Worm (Caenorhabditis elegans) whole organism, L1 larva: ENCODE measurements around the gene sra-10.

ENCODE experiments used
- C04F5.9 ChIP-seq: sonication (generic microtip); optimal IDR thresholded peaks from 2 replicates; lab custom pipeline; 2016; ENCODE audit warnings: missing genetic modification characterization, missing compliant biosample characterization
- C16A3.4 ChIP-seq: fragments of 150-350 bp; optimal IDR thresholded peaks from 2 replicates; lab custom pipeline; 2014; ENCODE audit warnings: missing biosample characterization, missing genetic modification characterization
- C34B4.2 ChIP-seq: sonication (generic microtip); optimal IDR thresholded peaks from 2 replicates; lab custom pipeline; 2017; ENCODE audit warnings: mild to moderate bottlenecking, missing genetic modification characterization, missing compliant biosample characterization
- F16B12.6 ChIP-seq: fragments of 150-350 bp; optimal IDR thresholded peaks from 2 replicates; lab custom pipeline; 2014; ENCODE audit warnings: missing biosample characterization, missing genetic modification characterization
- aha-1 ChIP-seq: fragments of 150-350 bp; optimal IDR thresholded peaks from 2 replicates; lab custom pipeline; 2014; ENCODE audit warnings: missing biosample characterization, missing genetic modification characterization
- alr-1 ChIP-seq: fragments of 200-800 bp; sonication (Bioruptor generic); optimal IDR thresholded peaks from 2 replicates; lab custom pipeline; 2018; ENCODE audit warnings: borderline replicate concordance, mild to moderate bottlenecking, missing genetic modification characterization, missing compliant biosample characterization
- aly-2 ChIP-seq: fragments of 150-350 bp; optimal IDR thresholded peaks from 2 replicates; lab custom pipeline; 2014; ENCODE audit warnings: missing biosample characterization, missing genetic modification characterization
- ama-1 ChIP-seq: fragments of 150-350 bp; optimal IDR thresholded peaks from 2 replicates; lab custom pipeline; 2014
- blmp-1 ChIP-seq: fragments of 150-350 bp; optimal IDR thresholded peaks from 2 replicates; lab custom pipeline; 2014; ENCODE audit warnings: missing biosample characterization, missing genetic modification characterization
- ceh-8 ChIP-seq: fragments of 200-800 bp; sonication (Bioruptor generic); optimal IDR thresholded peaks from 2 replicates; lab custom pipeline; 2018; ENCODE audit warnings: mild to moderate bottlenecking, missing genetic modification characterization, moderate library complexity, missing compliant biosample characterization
- ceh-82 ChIP-seq, 3 experiments: fragments of 150-350 bp in 1 of 3; sonication (generic microtip) in 2 of 3; optimal IDR thresholded peaks; 2 replicates each; lab custom pipeline; 2014 to 2017; ENCODE audit warnings: missing biosample characterization in 3 of 3, missing genetic modification characterization in 3 of 3
- ceh-90 ChIP-seq: sonication (generic microtip); optimal IDR thresholded peaks from 2 replicates; lab custom pipeline; 2016; ENCODE audit warnings: missing genetic modification characterization, missing compliant biosample characterization
- dpl-1 ChIP-seq, 3 experiments: fragments of 150-350 bp in 2 of 3; sonication (generic microtip) in 1 of 3; optimal IDR thresholded peaks; 2 replicates each; lab custom pipeline; 2014 to 2017; ENCODE audit warnings: missing biosample characterization in 3 of 3, missing genetic modification characterization in 3 of 3, missing genetic modification reagents in 3 of 3
- dsc-1 ChIP-seq: sonication (generic microtip); optimal IDR thresholded peaks from 2 replicates; lab custom pipeline; 2016; ENCODE audit warnings: mild to moderate bottlenecking, missing genetic modification characterization, missing compliant biosample characterization
- efl-1 ChIP-seq, 4 experiments: fragments of 150-350 bp; optimal IDR thresholded peaks in 3 of 4; peaks in 1 of 4; 1 replicate in 1 of 4; 2 replicates in 3 of 4; lab custom pipeline; 2014; ENCODE audit warnings: missing biosample characterization in 2 of 4, missing genetic modification characterization in 2 of 4, missing genetic modification reagents in 2 of 4
- egl-27 ChIP-seq, 2 experiments: fragments of 150-350 bp in 1 of 2; sonication (generic microtip); optimal IDR thresholded peaks; 3 replicates each; lab custom pipeline; 2017 to 2018; ENCODE audit warnings: missing biosample characterization in 2 of 2, missing genetic modification characterization in 2 of 2, missing genetic modification reagents in 2 of 2
- elt-2 ChIP-seq: sonication (generic microtip); optimal IDR thresholded peaks from 2 replicates; lab custom pipeline; 2016; ENCODE audit warnings: missing genetic modification characterization, mild to moderate bottlenecking, inconsistent platforms, missing compliant biosample characterization, missing genetic modification reagents
- elt-3 ChIP-seq, 6 experiments: fragments of 150-350 bp in 1 of 6; sonication (generic microtip); optimal IDR thresholded peaks; 2 replicates each; lab custom pipeline; 2017 to 2018; ENCODE audit warnings: missing biosample characterization in 6 of 6, missing genetic modification characterization in 6 of 6, inconsistent platforms in 1 of 6
- ets-5 ChIP-seq: fragments of 200-800 bp; sonication (Bioruptor generic); IDR thresholded peaks from 2 replicates; pipeline ENCODE4 v1.3.6; 2022; ENCODE audit warnings: missing genetic modification characterization, missing compliant biosample characterization
- fkh-4 ChIP-seq: sonication (generic microtip); optimal IDR thresholded peaks from 2 replicates; lab custom pipeline; 2016; ENCODE audit warnings: missing compliant biosample characterization, missing genetic modification characterization, borderline replicate concordance
- fkh-8 ChIP-seq: sonication (generic microtip); optimal IDR thresholded peaks from 2 replicates; lab custom pipeline; 2016; ENCODE audit warnings: mild to moderate bottlenecking, missing genetic modification characterization, missing compliant biosample characterization
- fos-1 ChIP-seq: fragments of 150-350 bp; optimal IDR thresholded peaks from 2 replicates; lab custom pipeline; 2014; ENCODE audit warnings: missing biosample characterization, missing genetic modification characterization
- hlh-17 ChIP-seq: fragments of 200-800 bp; sonication (Bioruptor generic); optimal IDR thresholded peaks from 2 replicates; lab custom pipeline; 2018; ENCODE audit warnings: missing genetic modification characterization, mild to moderate bottlenecking, missing compliant biosample characterization, moderate library complexity, borderline replicate concordance
- irx-1 ChIP-seq: sonication (generic microtip); optimal IDR thresholded peaks from 2 replicates; lab custom pipeline; 2016; ENCODE audit warnings: missing genetic modification characterization, missing compliant biosample characterization
- jun-1 ChIP-seq: fragments of 150-350 bp; optimal IDR thresholded peaks from 2 replicates; lab custom pipeline; 2014; ENCODE audit warnings: missing biosample characterization, missing genetic modification reagents, missing genetic modification characterization
- lin-13 ChIP-seq: fragments of 150-350 bp; optimal IDR thresholded peaks from 2 replicates; lab custom pipeline; 2014; ENCODE audit warnings: missing biosample characterization, missing genetic modification reagents, missing genetic modification characterization
- lin-14 ChIP-seq: fragments of 200-800 bp; sonication (Bioruptor generic); optimal IDR thresholded peaks from 2 replicates; lab custom pipeline; 2018; ENCODE audit warnings: mild to moderate bottlenecking, missing genetic modification characterization, moderate library complexity, missing compliant biosample characterization
- lin-15B ChIP-seq: fragments of 150-350 bp; sonication (generic microtip); optimal IDR thresholded peaks from 3 replicates; lab custom pipeline; 2014; ENCODE audit warnings: missing biosample characterization, missing genetic modification characterization
- lin-35 ChIP-seq, 2 experiments: fragments of 150-350 bp; optimal IDR thresholded peaks; 2 replicates each; lab custom pipeline; 2014; ENCODE audit warnings: missing biosample characterization in 2 of 2, missing genetic modification characterization in 2 of 2, missing genetic modification reagents in 2 of 2
- lin-39 ChIP-seq: fragments of 150-350 bp; optimal IDR thresholded peaks from 2 replicates; lab custom pipeline; 2014; ENCODE audit warnings: missing biosample characterization, missing genetic modification reagents, missing genetic modification characterization
- mab-9 ChIP-seq: fragments of 200-800 bp; sonication (Bioruptor generic); IDR thresholded peaks from 2 replicates; pipeline ENCODE4 v1.3.6; 2022; ENCODE audit warnings: missing genetic modification reagents, missing genetic modification characterization, missing compliant biosample characterization
- mef-2 ChIP-seq: fragments of 150-350 bp; optimal IDR thresholded peaks from 2 replicates; lab custom pipeline; 2014; ENCODE audit warnings: missing biosample characterization, missing genetic modification characterization
- nhr-11 ChIP-seq: fragments of 150-350 bp; optimal IDR thresholded peaks from 2 replicates; lab custom pipeline; 2014; ENCODE audit warnings: missing biosample characterization, missing genetic modification characterization
- nhr-76 ChIP-seq: sonication (generic microtip); optimal IDR thresholded peaks from 2 replicates; lab custom pipeline; 2017; ENCODE audit warnings: missing biosample characterization, missing genetic modification characterization
- nhr-85 ChIP-seq: sonication (generic microtip); peaks from one replicate; lab custom pipeline; 2016; ENCODE audit warnings: missing genetic modification characterization, inconsistent platforms, missing compliant biosample characterization
- nhr-90 ChIP-seq: sonication (generic microtip); optimal IDR thresholded peaks from 2 replicates; lab custom pipeline; 2016; ENCODE audit warnings: mild to moderate bottlenecking, missing genetic modification characterization, missing compliant biosample characterization; ENCODE audit not compliant: poor library complexity
- pag-3 ChIP-seq: sonication (generic microtip); optimal IDR thresholded peaks from 2 replicates; lab custom pipeline; 2017; ENCODE audit warnings: missing genetic modification characterization, mild to moderate bottlenecking, missing compliant biosample characterization, antibody characterized with exemption, borderline replicate concordance; ENCODE audit not compliant: insufficient read depth
- pqm-1 ChIP-seq: sonication (generic microtip); optimal IDR thresholded peaks from 3 replicates; lab custom pipeline; 2017; ENCODE audit warnings: missing biosample characterization, missing genetic modification characterization
- skn-1 ChIP-seq: fragments of 150-350 bp; optimal IDR thresholded peaks from 2 replicates; lab custom pipeline; 2014; ENCODE audit warnings: missing biosample characterization, missing genetic modification characterization
- snpc-4 ChIP-seq: fragments of 150-350 bp; optimal IDR thresholded peaks from 2 replicates; lab custom pipeline; 2014; ENCODE audit warnings: missing biosample characterization, missing genetic modification characterization
- snu-23 ChIP-seq: sonication (generic microtip); optimal IDR thresholded peaks from 2 replicates; lab custom pipeline; 2016; ENCODE audit warnings: missing genetic modification characterization, missing compliant biosample characterization
- sox-4 ChIP-seq: sonication (generic microtip); optimal IDR thresholded peaks from 2 replicates; lab custom pipeline; 2016; ENCODE audit warnings: missing genetic modification characterization, missing compliant biosample characterization
- sptf-1 ChIP-seq: fragments of 150-350 bp; optimal IDR thresholded peaks from 2 replicates; lab custom pipeline; 2014; ENCODE audit warnings: missing biosample characterization, missing genetic modification characterization
- sup-37 ChIP-seq: fragments of 200-800 bp; sonication (Bioruptor generic); optimal IDR thresholded peaks from 2 replicates; lab custom pipeline; 2018; ENCODE audit warnings: mild to moderate bottlenecking, missing genetic modification characterization, missing compliant biosample characterization
- tlp-1 ChIP-seq: fragments of 150-350 bp; optimal IDR thresholded peaks from 2 replicates; lab custom pipeline; 2014; ENCODE audit warnings: missing biosample characterization, missing genetic modification characterization
- unc-130 ChIP-seq: fragments of 150-350 bp; optimal IDR thresholded peaks from 2 replicates; lab custom pipeline; 2017; ENCODE audit warnings: missing biosample characterization, missing genetic modification characterization, inconsistent platforms
- unc-62 ChIP-seq: fragments of 150-350 bp; optimal IDR thresholded peaks from 2 replicates; lab custom pipeline; 2014; ENCODE audit warnings: missing biosample characterization, missing genetic modification reagents, missing genetic modification characterization
- unc-98 ChIP-seq: fragments of 200-800 bp; sonication (Bioruptor generic); IDR thresholded peaks from 2 replicates; pipeline ENCODE4 v1.3.6; 2022; ENCODE audit warnings: missing genetic modification characterization, missing compliant biosample characterization
- vab-15 ChIP-seq: sonication (generic microtip); optimal IDR thresholded peaks from 2 replicates; lab custom pipeline; 2017; ENCODE audit warnings: missing genotype, mild to moderate bottlenecking, missing genetic modification characterization, missing compliant biosample characterization
- zag-1 ChIP-seq: fragments of 150-350 bp; optimal IDR thresholded peaks from 2 replicates; lab custom pipeline; 2014; ENCODE audit warnings: missing biosample characterization, missing genetic modification characterization
- zip-4 ChIP-seq: fragments of 200-800 bp; sonication (Bioruptor generic); optimal IDR thresholded peaks from 2 replicates; lab custom pipeline; 2018; ENCODE audit warnings: mild to moderate bottlenecking, missing genetic modification characterization, moderate library complexity, missing compliant biosample characterization
- ztf-4 ChIP-seq: fragments of 150-350 bp; optimal IDR thresholded peaks from 2 replicates; lab custom pipeline; 2014; ENCODE audit warnings: missing biosample characterization, missing genetic modification characterization

The sra-10 gene

DNA sequence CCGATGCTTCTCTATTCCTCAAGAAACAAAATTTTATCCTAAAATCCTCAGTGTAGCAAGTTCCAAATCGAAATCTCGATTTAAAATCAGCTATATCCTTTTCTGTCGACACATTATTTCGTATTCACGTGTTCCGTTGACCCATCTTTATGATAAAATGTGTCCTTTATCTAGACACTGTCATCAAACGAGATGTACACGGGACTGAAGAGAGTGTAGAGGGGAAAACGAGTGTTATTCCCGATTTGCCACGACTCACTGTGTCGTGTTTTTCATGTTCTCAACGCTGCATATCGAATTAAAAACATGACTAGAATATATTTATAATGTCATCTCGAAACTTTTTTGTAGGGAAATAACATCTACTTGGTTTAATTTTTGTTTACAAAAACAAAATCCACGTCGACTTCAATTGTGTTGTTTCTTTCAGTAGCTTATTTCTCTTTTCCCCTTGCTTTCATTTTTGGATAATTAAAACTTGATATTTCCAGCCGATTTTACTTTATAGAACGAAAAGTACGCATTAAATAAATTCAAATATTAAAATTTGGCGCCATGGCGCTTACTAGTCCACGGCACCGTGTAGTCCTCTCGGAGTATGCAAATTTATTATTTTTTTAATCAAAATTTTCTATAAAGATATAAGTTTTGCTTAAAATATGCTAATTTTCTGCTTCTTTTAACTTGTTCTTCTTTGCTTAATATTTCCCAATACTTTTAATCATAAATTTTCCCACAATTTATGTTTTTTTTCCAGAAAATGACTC lies 31.1 kb upstream of the sra-10 start, which contains the start of gene metr-1 (continued):
- TF ChIP-seq egl-27 (tag; optimal IDR thresholded peaks at IDR 0.05; lab: Kevin White, UChicago) = no peak
- TF ChIP-seq blmp-1 (tag; lab: Kevin White, UChicago) = peak; percentile 31
- TF ChIP-seq jun-1 = no peak
- TF ChIP-seq lin-13 (GFP tag; lab: Kevin White, UChicago) = no peak
- peak; percentile 9 for TF ChIP-seq fkh-8
- no peak for TF ChIP-seq hlh-17
- TF ChIP-seq nhr-11 (tag; lab: Kevin White, UChicago) = no peak
- TF ChIP-seq tlp-1 (tag; lab: Kevin White, UChicago) = no peak
- TF ChIP-seq unc-62 (GFP tag; lab: Kevin White, UChicago) = no peak
- no peak for TF ChIP-seq ztf-4 (tag; lab: Kevin White, UChicago)
- TF ChIP-seq C34B4.2 (tag; lab: Kevin White, UChicago) = no peak
- TF ChIP-seq fos-1 (tag; lab: Kevin White, UChicago) = no peak
- no peak for TF ChIP-seq sox-4
- no peak for TF ChIP-seq mab-9 (GFP tag; lab: Robert Waterston, UW)
- no peak for TF ChIP-seq lin-39 (tag; lab: Kevin White, UChicago)
- no peak for TF ChIP-seq zag-1 (tag; lab: Kevin White, UChicago)
- TF ChIP-seq nhr-76 (tag; lab: Kevin White, UChicago) = no peak
- peak; percentile 66 to 82 (median 69) for TF ChIP-seq dpl-1 (GFP tag; optimal IDR thresholded peaks at IDR 0.05; lab: Kevin White, UChicago)
- TF ChIP-seq C04F5.9 = no peak
- no peak for TF ChIP-seq alr-1 (tag; lab: Kevin White, UChicago)
- no peak for TF ChIP-seq skn-1 (tag; lab: Kevin White, UChicago)
- TF ChIP-seq unc-98 (GFP tag; lab: Robert Waterston, UW) = no peak
- TF ChIP-seq ceh-82 (tag; optimal IDR thresholded peaks at IDR 0.05; lab: Kevin White, UChicago) = no peak
- TF ChIP-seq mef-2 (tag; lab: Kevin White, UChicago) = no peak
- no peak for TF ChIP-seq aly-2 (tag; lab: Kevin White, UChicago)
- peak; percentile 5 for TF ChIP-seq snu-23 (GFP tag; lab: Kevin White, UChicago)
- TF ChIP-seq efl-1 (optimal IDR thresholded peaks at IDR 0.05; lab: Kevin White, UChicago) = peak; percentile 82 to 86
- peak; percentile 77 to 96 for TF ChIP-seq efl-1 (GFP tag; optimal IDR thresholded peaks at IDR 0.05 in 1 of 2; lab: Kevin White, UChicago)
- no peak for TF ChIP-seq ceh-8 (GFP tag; lab: Kevin White, UChicago)
- TF ChIP-seq nhr-90 = no peak
- TF ChIP-seq fkh-4 = no peak
- TF ChIP-seq vab-15 (tag; lab: Kevin White, UChicago) = no peak
- no peak for TF ChIP-seq zip-4
- no peak for TF ChIP-seq ama-1 (lab: Kevin White, UChicago)
- TF ChIP-seq snpc-4 (tag; lab: Kevin White, UChicago) = no peak
- peak; percentile 21 for TF ChIP-seq irx-1 (tag; lab: Kevin White, UChicago)
- no peak for TF ChIP-seq C16A3.4 (tag; lab: Kevin White, UChicago)
- TF ChIP-seq lin-35 (GFP tag; optimal IDR thresholded peaks at IDR 0.05; lab: Kevin White, UChicago) = peak; percentile 71 to 72
- TF ChIP-seq F16B12.6 (tag; lab: Kevin White, UChicago) = no peak
- TF ChIP-seq ceh-90 (tag; lab: Kevin White, UChicago) = no peak
- no peak for TF ChIP-seq unc-130 (tag; lab: Kevin White, UChicago)
- peak; percentile 61 for TF ChIP-seq nhr-85 (tag; lab: Kevin White, UChicago)
- TF ChIP-seq dsc-1 (tag; lab: Kevin White, UChicago) = no peak
- no peak for TF ChIP-seq sup-37 (GFP tag; lab: Kevin White, UChicago)
- TF ChIP-seq elt-2 = peak; percentile 9
- TF ChIP-seq lin-14 (GFP tag; lab: Kevin White, UChicago) = peak; percentile 18
- TF ChIP-seq sptf-1 = no peak
- TF ChIP-seq elt-3 (tag; optimal IDR thresholded peaks at IDR 0.05; lab: Kevin White, UChicago) = peak in 1 of 6 experiments; percentile 4
- no peak for TF ChIP-seq lin-15B (tag; lab: Kevin White, UChicago)
- TF ChIP-seq pag-3 (tag; lab: Kevin White, UChicago) = no peak
- no peak for TF ChIP-seq ets-5
- no peak for TF ChIP-seq pqm-1 (tag; lab: Kevin White, UChicago)
- no peak for TF ChIP-seq aha-1 (tag; lab: Kevin White, UChicago)
